Fruit fly (Drosophila melanogaster) whole organism, wandering third instar larva: Measurements from ENCODE around the gene Cad96Ca.

Experiments used
- Abd-B ChIP-seq: fragments of >200 bp; optimal IDR thresholded peaks from 2 replicates; lab custom pipeline; 2017; ENCODE audit warnings: missing biosample characterization, missing genetic modification characterization
- CG32264 ChIP-seq: fragments of 200-800 bp; sonication (Bioruptor generic); optimal IDR thresholded peaks from 2 replicates; lab custom pipeline; 2016; ENCODE audit warnings: missing biosample characterization, missing genetic modification characterization
- CG9705 ChIP-seq: fragments of 200-800 bp; sonication (Bioruptor generic); optimal IDR thresholded peaks from 2 replicates; lab custom pipeline; 2018; ENCODE audit warnings: missing biosample characterization, mild to moderate bottlenecking, missing genetic modification characterization
- CrebA ChIP-seq: fragments of 200-800 bp; sonication (Bioruptor generic); optimal IDR thresholded peaks from 2 replicates; lab custom pipeline; 2016; ENCODE audit warnings: missing biosample characterization, mild to moderate bottlenecking, missing genetic modification characterization, borderline replicate concordance
- Dfd ChIP-seq: fragments of >200 bp; optimal IDR thresholded peaks from 2 replicates; lab custom pipeline; 2017; ENCODE audit warnings: missing biosample characterization, missing genetic modification characterization
- Dif ChIP-seq: fragments of 200-275, 200-300 bp; sonication (Bioruptor generic); optimal IDR thresholded peaks from 2 replicates; lab custom pipeline; 2018; ENCODE audit warnings: missing biosample characterization, missing genetic modification characterization; ENCODE audit not compliant: partially characterized antibody
- GATAd ChIP-seq: sonication (Bioruptor generic); optimal IDR thresholded peaks from 2 replicates; lab custom pipeline; 2016; ENCODE audit warnings: missing biosample characterization, missing genetic modification characterization
- HLH106 ChIP-seq: fragments of 200-800 bp; optimal IDR thresholded peaks from 3 replicates; lab custom pipeline; 2019; ENCODE audit warnings: missing biosample characterization, mild to moderate bottlenecking, missing genetic modification characterization, moderate library complexity
- Hnf4 ChIP-seq: fragments of 200-800 bp; sonication (Bioruptor generic); optimal IDR thresholded peaks from 2 replicates; lab custom pipeline; 2016; ENCODE audit warnings: missing biosample characterization, mild to moderate bottlenecking, missing genetic modification characterization
- Hr78 ChIP-seq: fragments of >200 bp; optimal IDR thresholded peaks from 2 replicates; lab custom pipeline; 2017; ENCODE audit warnings: missing biosample characterization, missing genetic modification characterization
- Hr83 ChIP-seq: fragments of 200-300 bp; sonication (Bioruptor generic); optimal IDR thresholded peaks from 2 replicates; lab custom pipeline; 2016; ENCODE audit warnings: missing biosample characterization, mild to moderate bottlenecking, missing genetic modification characterization, moderate library complexity; ENCODE audit not compliant: poor library complexity, severe bottlenecking
- Jra ChIP-seq: sonication (Bioruptor generic); optimal IDR thresholded peaks from 2 replicates; lab custom pipeline; 2016; ENCODE audit warnings: missing biosample characterization, missing genetic modification characterization
- Mio ChIP-seq: sonication (Bioruptor generic); optimal IDR thresholded peaks from 2 replicates; lab custom pipeline; 2016; ENCODE audit warnings: missing biosample characterization, missing genetic modification characterization
- Myc ChIP-seq: fragments of >200 bp; optimal IDR thresholded peaks from 2 replicates; lab custom pipeline; 2017
- N ChIP-seq: fragments of >200 bp; optimal IDR thresholded peaks from 2 replicates; lab custom pipeline; 2018; ENCODE audit warnings: missing biosample characterization, missing external identifiers, missing genetic modification characterization
- OdsH ChIP-seq: fragments of 200-800 bp; sonication (Bioruptor generic); optimal IDR thresholded peaks from 2 replicates; lab custom pipeline; 2016; ENCODE audit warnings: missing biosample characterization, mild to moderate bottlenecking, missing genetic modification characterization
- Rel ChIP-seq, 2 experiments: fragments of 200-800 bp; sonication (Bioruptor generic) in 1 of 2; optimal IDR thresholded peaks; 2 replicates in 1 of 2; 3 replicates in 1 of 2; lab custom pipeline; 2016 to 2019; ENCODE audit warnings: mild to moderate bottlenecking in 2 of 2, missing biosample characterization in 2 of 2, missing genetic modification characterization in 2 of 2, moderate library complexity in 1 of 2
- Sp1 ChIP-seq: fragments of 200-800 bp; sonication (Bioruptor generic); optimal IDR thresholded peaks from 3 replicates; lab custom pipeline; 2019; ENCODE audit warnings: missing biosample characterization, mild to moderate bottlenecking, missing genetic modification characterization, moderate library complexity
- Vsx2 ChIP-seq: fragments of 200-300, 225-300 bp; sonication (Bioruptor generic); optimal IDR thresholded peaks from 2 replicates; lab custom pipeline; 2018; ENCODE audit warnings: missing biosample characterization, missing genetic modification characterization; ENCODE audit not compliant: partially characterized antibody
- br ChIP-seq: fragments of 200-800 bp; sonication (Bioruptor generic); optimal IDR thresholded peaks from 2 replicates; lab custom pipeline; 2016; ENCODE audit warnings: missing biosample characterization, missing genetic modification characterization
- brk ChIP-seq: fragments of 200-800 bp; sonication (Bioruptor generic); optimal IDR thresholded peaks from 2 replicates; lab custom pipeline; 2016; ENCODE audit warnings: missing biosample characterization, mild to moderate bottlenecking, missing genetic modification characterization
- dl ChIP-seq, 2 experiments: fragments of 175-275, 200-275 bp in 1 of 2; fragments of 200-275 bp in 1 of 2; sonication (Bioruptor generic); optimal IDR thresholded peaks; lab custom pipeline; 2018; ENCODE audit warnings: mild to moderate bottlenecking in 2 of 2, missing biosample characterization in 2 of 2, missing genetic modification characterization in 2 of 2, moderate library complexity in 2 of 2; ENCODE audit not compliant: partially characterized antibody in 2 of 2, insufficient read depth in 1 of 2
- dmrt93B ChIP-seq: fragments of 200-800 bp; sonication (Bioruptor generic); optimal IDR thresholded peaks from 2 replicates; lab custom pipeline; 2018; ENCODE audit warnings: missing biosample characterization, mild to moderate bottlenecking, missing genetic modification characterization
- dsf ChIP-seq: sonication (Bioruptor generic); optimal IDR thresholded peaks from 2 replicates; lab custom pipeline; 2016; ENCODE audit warnings: missing biosample characterization, missing genetic modification characterization, borderline replicate concordance
- ey ChIP-seq: fragments of 200-800 bp; sonication (Bioruptor generic); optimal IDR thresholded peaks from 2 replicates; lab custom pipeline; 2016; ENCODE audit warnings: missing biosample characterization, missing genetic modification characterization
- foxo ChIP-seq, 2 experiments: fragments of 200-800 bp; sonication (Bioruptor generic); optimal IDR thresholded peaks; 2 replicates in 1 of 2; 3 replicates in 1 of 2; lab custom pipeline; 2016 to 2017; ENCODE audit warnings: missing biosample characterization in 2 of 2, missing genetic modification characterization in 2 of 2
- fru ChIP-seq: fragments of 200-800 bp; sonication (Bioruptor generic); optimal IDR thresholded peaks from 3 replicates; lab custom pipeline; 2016; ENCODE audit warnings: missing biosample characterization, mild to moderate bottlenecking, missing genetic modification characterization
- h ChIP-seq: fragments of 200-800 bp; sonication (Bioruptor generic); optimal IDR thresholded peaks from 3 replicates; lab custom pipeline; 2016; ENCODE audit warnings: missing biosample characterization, mild to moderate bottlenecking, missing genetic modification characterization
- jim ChIP-seq: fragments of 175-275, 200-325 bp; sonication (Bioruptor generic); optimal IDR thresholded peaks from 2 replicates; lab custom pipeline; 2016; ENCODE audit warnings: missing biosample characterization, mild to moderate bottlenecking, missing genetic modification characterization
- lola ChIP-seq: fragments of >200 bp; optimal IDR thresholded peaks from 2 replicates; lab custom pipeline; 2017; ENCODE audit warnings: missing biosample characterization, missing genetic modification characterization
- pan ChIP-seq: fragments of >200 bp; optimal IDR thresholded peaks from 2 replicates; lab custom pipeline; 2017
- psq ChIP-seq: fragments of 200-800 bp; sonication (Bioruptor generic); optimal IDR thresholded peaks from 3 replicates; lab custom pipeline; 2017; ENCODE audit warnings: missing biosample characterization, mild to moderate bottlenecking, missing genetic modification characterization, moderate library complexity
- rgr ChIP-seq: fragments of 200-800 bp; sonication (Bioruptor generic); optimal IDR thresholded peaks from 3 replicates; lab custom pipeline; 2016; ENCODE audit warnings: missing biosample characterization, mild to moderate bottlenecking, missing genetic modification characterization
- sage ChIP-seq: fragments of 200-800 bp; sonication (Bioruptor generic); optimal IDR thresholded peaks from 2 replicates; lab custom pipeline; 2016; ENCODE audit warnings: missing biosample characterization, mild to moderate bottlenecking, missing genetic modification characterization
- sv ChIP-seq: fragments of 200-800 bp; sonication (Bioruptor generic); optimal IDR thresholded peaks from 3 replicates; lab custom pipeline; 2016; ENCODE audit warnings: missing biosample characterization, missing genetic modification characterization
- tai ChIP-seq: sonication (Bioruptor generic); optimal IDR thresholded peaks from 2 replicates; lab custom pipeline; 2016; ENCODE audit warnings: missing biosample characterization, missing genetic modification characterization
- usp ChIP-seq: fragments of >200 bp; optimal IDR thresholded peaks from 2 replicates; lab custom pipeline; 2017; ENCODE audit warnings: missing biosample characterization, missing genetic modification characterization
- woc ChIP-seq: sonication (Bioruptor generic); optimal IDR thresholded peaks from 2 replicates; lab custom pipeline; 2016; ENCODE audit warnings: missing biosample characterization, mild to moderate bottlenecking, missing genetic modification characterization

Cad96Ca gene

DNA sequence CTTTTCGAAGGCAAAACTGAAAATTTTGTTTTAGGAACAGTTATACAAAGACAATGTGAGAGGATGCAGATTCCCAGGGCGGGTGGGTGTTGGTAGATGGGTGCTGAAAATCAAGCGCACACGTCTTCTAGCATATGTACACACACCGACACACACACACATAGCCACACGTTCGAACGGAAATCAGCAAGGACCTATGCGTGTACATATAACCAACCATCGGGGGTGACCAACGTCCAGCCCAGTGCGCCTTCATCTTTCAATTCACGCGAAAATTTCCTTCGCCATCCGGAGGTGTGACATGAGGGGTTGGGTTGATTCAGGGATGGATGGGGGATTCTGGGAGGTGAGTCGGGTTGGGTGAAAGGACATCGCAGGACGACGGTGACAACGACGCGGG is 26.7 kb downstream of the Cad96Ca start:
- no peak for TF ChIP-seq sv
- TF ChIP-seq tai (GFP tag; lab: Kevin White, UChicago): no peak
- TF ChIP-seq CG9705 (GFP tag; lab: Kevin White, UChicago): no peak
- TF ChIP-seq jim: no peak
- TF ChIP-seq Hr78 (GFP tag; lab: Kevin White, UChicago): no peak
- no peak for TF ChIP-seq dsf
- no peak for TF ChIP-seq Vsx2 (GFP tag; lab: Kevin White, UChicago)
- TF ChIP-seq fru (GFP tag; lab: Kevin White, UChicago): no peak
- TF ChIP-seq rgr: no peak
- TF ChIP-seq CrebA (GFP tag; lab: Kevin White, UChicago): no peak
- no peak for TF ChIP-seq brk (GFP tag; lab: Kevin White, UChicago)
- no peak for TF ChIP-seq woc (GFP tag; lab: Kevin White, UChicago)
- no peak for TF ChIP-seq psq
- no peak for TF ChIP-seq ey (GFP tag; lab: Kevin White, UChicago)
- no peak for TF ChIP-seq h (GFP tag; lab: Kevin White, UChicago)
- TF ChIP-seq dmrt93B: no peak
- no peak for TF ChIP-seq Dif
- no peak for TF ChIP-seq usp (GFP tag; lab: Kevin White, UChicago)
- TF ChIP-seq br (GFP tag; lab: Kevin White, UChicago): no peak
- no peak for TF ChIP-seq sage (GFP tag; lab: Kevin White, UChicago)

- TF ChIP-seq OdsH (GFP tag; lab: Kevin White, UChicago) (peak; percentile 89), tai (GFP tag; lab: Kevin White, UChicago) (no peak), pan (lab: Kevin White, UChicago) (no peak), fru (GFP tag; lab: Kevin White, UChicago) (peak; percentile 68), CG32264 (no peak), brk (GFP tag; lab: Kevin White, UChicago) (peak; percentile 86), woc (GFP tag; lab: Kevin White, UChicago) (peak; percentile 51), ey (GFP tag; lab: Kevin White, UChicago) (peak; percentile 90), psq (peak; percentile 81), usp (GFP tag; lab: Kevin White, UChicago) (no peak), Mio (no peak), jim (no peak), Abd-B (no peak), dsf (no peak), Sp1 (peak; percentile 86), foxo (GFP tag; optimal IDR thresholded peaks at IDR 0.05; lab: Kevin White, UChicago) (peak in 1 of 2 experiments; percentile 80), dmrt93B (peak; percentile 48), CG9705 (GFP tag; lab: Kevin White, UChicago) (peak; percentile 42), sage (GFP tag; lab: Kevin White, UChicago) (peak; percentile 22), Dfd (GFP tag; lab: Kevin White, UChicago) (no peak), sv (peak; percentile 46), Hr83 (no peak), Hnf4 (GFP tag; lab: Kevin White, UChicago) (peak; percentile 75), h (GFP tag; lab: Kevin White, UChicago) (peak; percentile 69), Jra (GFP tag; lab: Kevin White, UChicago) (no peak), GATAd (GFP tag; lab: Kevin White, UChicago) (no peak), Hr78 (GFP tag; lab: Kevin White, UChicago) (no peak), Myc (no peak), Dif (no peak), Vsx2 (GFP tag; lab: Kevin White, UChicago) (no peak), Rel (GFP tag; optimal IDR thresholded peaks at IDR 0.05; lab: Kevin White, UChicago) (no peak), Rel (tag; optimal IDR thresholded peaks at IDR 0.05; lab: Kevin White, UChicago) (peak; percentile 38), CrebA (GFP tag; lab: Kevin White, UChicago) (no peak), N (no peak), dl (GFP tag; optimal IDR thresholded peaks at IDR 0.05; lab: Kevin White, UChicago; ENCODE audit: insufficient read depth in 1 of 2, partially characterized antibody in 2 of 2) (no peak), rgr (peak; percentile 90), br (GFP tag; lab: Kevin White, UChicago) (peak; percentile 83), lola (no peak), HLH106 (tag; lab: Kevin White, UChicago) (peak; percentile 85)
Measured at dm6 chr3R:25178521-25178920, 29.6 kb downstream of the Cad96Ca start.
